Worm (Caenorhabditis elegans): ENCODE data around the gene ncs-7.

Gene ncs-7

ce11 chrX:17631703-17632102 is 17.4 kb downstream of the ncs-7 start:
- no peak for TF ChIP-seq sox-4 (tag; optimal IDR thresholded peaks at IDR 0.05)
- TF ChIP-seq lin-14 (GFP tag; optimal IDR thresholded peaks at IDR 0.05) = peak; percentile 52
- TF ChIP-seq nhr-85 (tag) = peak; percentile 60
- no peak for TF ChIP-seq lsy-2 (tag; optimal IDR thresholded peaks at IDR 0.05)
- TF ChIP-seq mep-1 (tag; optimal IDR thresholded peaks at IDR 0.05) = peak; percentile 24

- TF ChIP-seq pax-3 (tag; optimal IDR thresholded peaks at IDR 0.05) = no peak
- no peak for TF ChIP-seq lin-39 (tag; optimal IDR thresholded peaks at IDR 0.05)
- peak in 1 of 2 experiments; percentile 24 for TF ChIP-seq egl-27 (tag; optimal IDR thresholded peaks at IDR 0.05)
- TF ChIP-seq ceh-63 (GFP tag; optimal IDR thresholded peaks at IDR 0.05) = no peak
- TF ChIP-seq C04F5.9 (tag; optimal IDR thresholded peaks at IDR 0.05) = no peak
- no peak for TF ChIP-seq nhr-84 (tag; optimal IDR thresholded peaks at IDR 0.05)
- no peak for TF ChIP-seq nhr-28 (tag; optimal IDR thresholded peaks at IDR 0.05)
- TF ChIP-seq ceh-82 (tag; optimal IDR thresholded peaks at IDR 0.05) = no peak
- TF ChIP-seq mdl-1 (tag; optimal IDR thresholded peaks at IDR 0.05) = peak in 1 of 2 experiments; percentile 91
- no peak for TF ChIP-seq ztf-4 (tag; optimal IDR thresholded peaks at IDR 0.05)
- no peak for TF ChIP-seq ama-1 (optimal IDR thresholded peaks at IDR 0.05)
- no peak for TF ChIP-seq vab-15 (tag; optimal IDR thresholded peaks at IDR 0.05)
- TF ChIP-seq ceh-88 (GFP tag; IDR thresholded peaks at IDR 0.05) = no peak
- no peak for TF ChIP-seq unc-62 (GFP tag; optimal IDR thresholded peaks at IDR 0.05)
- peak; percentile 78 for TF ChIP-seq nhr-19 (GFP tag; conservative IDR thresholded peaks at IDR 0.05)
- TF ChIP-seq grh-1 (GFP tag; IDR thresholded peaks at IDR 0.05) = peak; percentile 42; the same call in 1 of the 2 replicates
- no peak for TF ChIP-seq nhr-11 (tag; optimal IDR thresholded peaks at IDR 0.05)
- peak; percentile 46 for TF ChIP-seq unc-130 (tag; optimal IDR thresholded peaks at IDR 0.05)
- TF ChIP-seq lin-15B (tag; optimal IDR thresholded peaks at IDR 0.05) = no peak
- no peak for TF ChIP-seq snpc-4 (tag; optimal IDR thresholded peaks at IDR 0.05)
- TF ChIP-seq aly-2 (tag; optimal IDR thresholded peaks at IDR 0.05) = no peak
- TF ChIP-seq isw-1 (GFP tag; IDR thresholded peaks at IDR 0.05) = no peak
- peak; percentile 12 for TF ChIP-seq swsn-7 (tag; optimal IDR thresholded peaks at IDR 0.05)
- no peak for TF ChIP-seq efl-1 (optimal IDR thresholded peaks at IDR 0.05)
- TF ChIP-seq efl-1 (GFP tag; optimal IDR thresholded peaks at IDR 0.05 in 1 of 2) = no peak
- TF ChIP-seq ets-5 (GFP tag; IDR thresholded peaks at IDR 0.05) = no peak
- peak in 1 of 2 experiments; percentile 72 for TF ChIP-seq lin-35 (GFP tag; optimal IDR thresholded peaks at IDR 0.05)
- peak; percentile 72 for TF ChIP-seq nhr-90 (tag; optimal IDR thresholded peaks at IDR 0.05; ENCODE audit: poor library complexity)
- no peak for TF ChIP-seq zip-4 (GFP tag; optimal IDR thresholded peaks at IDR 0.05)
- no peak for TF ChIP-seq ces-1 (GFP tag; optimal IDR thresholded peaks at IDR 0.05)
- peak; percentile 32 for TF ChIP-seq blmp-1 (tag; optimal IDR thresholded peaks at IDR 0.05)
- no peak for TF ChIP-seq unc-30 (tag; optimal IDR thresholded peaks at IDR 0.05)
- no peak for TF ChIP-seq C34B4.2 (tag; optimal IDR thresholded peaks at IDR 0.05)
- TF ChIP-seq lsy-2 (tag; optimal IDR thresholded peaks at IDR 0.05) = peak in 1 of 2 experiments; percentile 21
- no peak for TF ChIP-seq nhr-77 (tag; optimal IDR thresholded peaks at IDR 0.05)
- no peak for TF ChIP-seq ceh-90 (tag; optimal IDR thresholded peaks at IDR 0.05)
- no peak for TF ChIP-seq sptf-1 (tag; optimal IDR thresholded peaks at IDR 0.05)
- TF ChIP-seq unc-86 (tag; optimal IDR thresholded peaks at IDR 0.05) = no peak
- TF ChIP-seq snu-23 (GFP tag; optimal IDR thresholded peaks at IDR 0.05) = peak; percentile 72
- peak; percentile 9 for TF ChIP-seq C16A3.4 (tag; optimal IDR thresholded peaks at IDR 0.05)
- TF ChIP-seq tlp-1 (tag; optimal IDR thresholded peaks at IDR 0.05) = no peak
- TF ChIP-seq nhr-76 (tag; optimal IDR thresholded peaks at IDR 0.05) = no peak
- TF ChIP-seq dsc-1 (tag; optimal IDR thresholded peaks at IDR 0.05) = no peak
- no peak for TF ChIP-seq hlh-4 (tag; optimal IDR thresholded peaks at IDR 0.05)
- TF ChIP-seq sup-37 (GFP tag; optimal IDR thresholded peaks at IDR 0.05) = no peak
- TF ChIP-seq xbp-1 (tag; optimal IDR thresholded peaks at IDR 0.05) = no peak
- no peak for TF ChIP-seq lir-3 (tag; optimal IDR thresholded peaks at IDR 0.05; ENCODE audit: poor library complexity)
- TF ChIP-seq ztf-11 (tag; optimal IDR thresholded peaks at IDR 0.05) = no peak
- no peak for TF ChIP-seq F16B12.6 (tag; optimal IDR thresholded peaks at IDR 0.05)
- TF ChIP-seq zag-1 (tag; optimal IDR thresholded peaks at IDR 0.05) = no peak
Measured at ce11 chrX:17633166-17633565, 18.8 kb downstream of the ncs-7 start.

All from whole organism, L1 larva.